Fruit fly (Drosophila melanogaster) whole organism, adult: ENCODE data around the gene CG11929.

Experiments used
- CG11617 ChIP-seq: fragments of 200-800 bp; sonication (Bioruptor generic); optimal IDR thresholded peaks from 2 replicates; lab custom pipeline; 2017; ENCODE audit warnings: mild to moderate bottlenecking, missing biosample characterization, missing genetic modification reagents, missing genetic modification characterization
- CG12768 ChIP-seq: fragments of 200-800 bp; sonication (Bioruptor generic); optimal IDR thresholded peaks from 2 replicates; lab custom pipeline; 2017; ENCODE audit warnings: missing biosample characterization, missing genetic modification characterization, mild to moderate bottlenecking, moderate library complexity, missing genetic modification reagents
- CG14711 ChIP-seq: fragments of 200-800 bp; sonication (Bioruptor generic); optimal IDR thresholded peaks from 2 replicates; lab custom pipeline; 2018; ENCODE audit warnings: missing biosample characterization, mild to moderate bottlenecking, missing genetic modification characterization, moderate library complexity
- CG1620 ChIP-seq: fragments of 200-800 bp; sonication (Bioruptor generic); optimal IDR thresholded peaks from 2 replicates; lab custom pipeline; 2016; ENCODE audit warnings: missing biosample characterization, missing genetic modification characterization
- CG33017 ChIP-seq: fragments of 200-800 bp; sonication (Bioruptor generic); optimal IDR thresholded peaks from 2 replicates; lab custom pipeline; 2018; ENCODE audit warnings: missing biosample characterization, mild to moderate bottlenecking, missing genetic modification characterization, moderate library complexity
- CG5204 ChIP-seq: fragments of 200-800 bp; sonication (Bioruptor generic); optimal IDR thresholded peaks from 2 replicates; lab custom pipeline; 2016; ENCODE audit warnings: missing biosample characterization, missing genetic modification characterization
- CG7045 ChIP-seq: fragments of 200-800 bp; sonication (Bioruptor generic); optimal IDR thresholded peaks from 2 replicates; lab custom pipeline; 2017; ENCODE audit warnings: missing biosample characterization, mild to moderate bottlenecking, missing genetic modification characterization
- CG7101 ChIP-seq: fragments of 200-800 bp; sonication (Bioruptor generic); optimal IDR thresholded peaks from 2 replicates; lab custom pipeline; 2018; ENCODE audit warnings: missing biosample characterization, mild to moderate bottlenecking, missing genetic modification characterization, moderate library complexity
- Clk ChIP-seq: fragments of 200-800 bp; sonication (Bioruptor generic); optimal IDR thresholded peaks from 2 replicates; lab custom pipeline; 2017; ENCODE audit warnings: missing biosample characterization, missing genetic modification characterization
- Crg-1 ChIP-seq: fragments of 200-800 bp; sonication (Bioruptor generic); optimal IDR thresholded peaks from 2 replicates; lab custom pipeline; 2016; ENCODE audit warnings: missing biosample characterization, missing genetic modification characterization
- Hr96 ChIP-seq: fragments of 200-800 bp; sonication (Bioruptor generic); optimal IDR thresholded peaks from 2 replicates; lab custom pipeline; 2016; ENCODE audit warnings: missing biosample characterization, missing genetic modification characterization
- Mnt ChIP-seq: fragments of 200-800 bp; sonication (Bioruptor generic); optimal IDR thresholded peaks from 2 replicates; lab custom pipeline; 2016; ENCODE audit warnings: missing biosample characterization, mild to moderate bottlenecking, missing genetic modification characterization
- bab1 ChIP-seq: fragments of 200-800 bp; sonication (Bioruptor generic); optimal IDR thresholded peaks from 3 replicates; lab custom pipeline; 2019; ENCODE audit warnings: missing biosample characterization, mild to moderate bottlenecking, missing genetic modification characterization, moderate library complexity
- cic ChIP-seq: fragments of 200-800 bp; sonication (Bioruptor generic); optimal IDR thresholded peaks from 2 replicates; lab custom pipeline; 2017; ENCODE audit warnings: missing biosample characterization, mild to moderate bottlenecking, missing genetic modification characterization, moderate library complexity
- cnc ChIP-seq, 2 experiments: fragments of >200 bp; optimal IDR thresholded peaks; 2 replicates each; lab custom pipeline; 2017
- kay ChIP-seq: fragments of 200-800 bp; sonication (Bioruptor generic); peaks from one replicate; lab custom pipeline; 2016; ENCODE audit warnings: missing biosample characterization, missing genetic modification characterization, borderline replicate concordance
- ovo ChIP-seq: fragments of 200-800 bp; sonication (Bioruptor generic); optimal IDR thresholded peaks from 2 replicates; lab custom pipeline; 2016; ENCODE audit warnings: missing biosample characterization, missing genetic modification characterization
- pad ChIP-seq: fragments of 200-800 bp; sonication (Bioruptor generic); optimal IDR thresholded peaks from 3 replicates; lab custom pipeline; 2017; ENCODE audit warnings: missing biosample characterization, missing genetic modification characterization, mild to moderate bottlenecking, moderate library complexity, missing genetic modification reagents
- tj ChIP-seq: fragments of 200-800 bp; sonication (Bioruptor generic); optimal IDR thresholded peaks from 3 replicates; lab custom pipeline; 2017; ENCODE audit warnings: missing biosample characterization, mild to moderate bottlenecking, missing genetic modification characterization, moderate library complexity
- toe ChIP-seq: fragments of 200-800 bp; sonication (Bioruptor generic); optimal IDR thresholded peaks from 2 replicates; lab custom pipeline; 2016; ENCODE audit warnings: missing biosample characterization, missing genetic modification characterization

CG11929 gene

dm6 chr2L:4698837-4699236 lies 16.4 kb downstream of the CG11929 start:
- TF ChIP-seq CG12768 (GFP tag; lab: Kevin White, UChicago), result no peak
- no peak for TF ChIP-seq cnc (optimal IDR thresholded peaks at IDR 0.05; lab: Kevin White, UChicago)
- TF ChIP-seq Hr96 (GFP tag; lab: Kevin White, UChicago), result no peak
- no peak for TF ChIP-seq tj (GFP tag; lab: Kevin White, UChicago)
- TF ChIP-seq CG1620 (GFP tag; lab: Kevin White, UChicago), result no peak
- TF ChIP-seq CG5204 (GFP tag; lab: Kevin White, UChicago), result no peak
- no peak for TF ChIP-seq CG11617 (GFP tag; lab: Kevin White, UChicago)
- no peak for TF ChIP-seq toe
- no peak for TF ChIP-seq pad (GFP tag; lab: Kevin White, UChicago)
- TF ChIP-seq Clk (GFP tag; lab: Kevin White, UChicago), result no peak
- TF ChIP-seq Mnt (GFP tag; lab: Kevin White, UChicago), result no peak
- no peak for TF ChIP-seq kay (GFP tag; lab: Kevin White, UChicago)
- no peak for TF ChIP-seq CG7101
- TF ChIP-seq Crg-1 (GFP tag; lab: Kevin White, UChicago), result no peak
- TF ChIP-seq CG7045 (GFP tag; lab: Kevin White, UChicago), result no peak
- TF ChIP-seq ovo (GFP tag; lab: Kevin White, UChicago), result no peak
- TF ChIP-seq bab1 (GFP tag; lab: Kevin White, UChicago), result no peak

- TF ChIP-seq Clk (GFP tag; lab: Kevin White, UChicago) (no peak), tj (GFP tag; lab: Kevin White, UChicago) (no peak), CG5204 (GFP tag; lab: Kevin White, UChicago) (no peak), Hr96 (GFP tag; lab: Kevin White, UChicago) (no peak), Crg-1 (GFP tag; lab: Kevin White, UChicago) (no peak), CG7045 (GFP tag; lab: Kevin White, UChicago) (no peak), CG12768 (GFP tag; lab: Kevin White, UChicago) (no peak), CG1620 (GFP tag; lab: Kevin White, UChicago) (no peak), cic (GFP tag; lab: Kevin White, UChicago) (no peak), CG11617 (GFP tag; lab: Kevin White, UChicago) (no peak), ovo (GFP tag; lab: Kevin White, UChicago) (no peak), bab1 (GFP tag; lab: Kevin White, UChicago) (no peak), CG7101 (no peak), cnc (optimal IDR thresholded peaks at IDR 0.05; lab: Kevin White, UChicago) (no peak), Mnt (GFP tag; lab: Kevin White, UChicago) (no peak), kay (GFP tag; lab: Kevin White, UChicago) (no peak), CG33017 (no peak), pad (GFP tag; lab: Kevin White, UChicago) (no peak), CG14711 (tag; lab: Kevin White, UChicago) (no peak), toe (no peak)
Measured at dm6 chr2L:4701385-4701784, 18.9 kb downstream of the CG11929 start, which contains the start of gene Taf12L. Gene Taf12L, minus strand, starts transcription at chr2L:4701485.

dm6 chr2L:4726021-4726420 lies 43.5 kb downstream of the CG11929 start:
- TF ChIP-seq bab1 (GFP tag; lab: Kevin White, UChicago), result no peak
- TF ChIP-seq Clk (GFP tag; lab: Kevin White, UChicago), result no peak
- TF ChIP-seq pad (GFP tag; lab: Kevin White, UChicago), result no peak
- no peak for TF ChIP-seq CG33017
- TF ChIP-seq Mnt (GFP tag; lab: Kevin White, UChicago), result no peak
- TF ChIP-seq CG5204 (GFP tag; lab: Kevin White, UChicago), result no peak
- no peak for TF ChIP-seq tj (GFP tag; lab: Kevin White, UChicago)
- TF ChIP-seq ovo (GFP tag; lab: Kevin White, UChicago), result no peak
- TF ChIP-seq Crg-1 (GFP tag; lab: Kevin White, UChicago), result no peak
- no peak for TF ChIP-seq CG7101
- no peak for TF ChIP-seq CG14711 (tag; lab: Kevin White, UChicago)
- TF ChIP-seq CG12768 (GFP tag; lab: Kevin White, UChicago), result no peak
- TF ChIP-seq CG7045 (GFP tag; lab: Kevin White, UChicago), result no peak
- TF ChIP-seq Hr96 (GFP tag; lab: Kevin White, UChicago), result no peak
- TF ChIP-seq cnc (optimal IDR thresholded peaks at IDR 0.05; lab: Kevin White, UChicago), result no peak
- TF ChIP-seq kay (GFP tag; lab: Kevin White, UChicago), result no peak

dm6 chr2L:4734358-4734757 lies 51.9 kb downstream of the CG11929 start, which contains the start of gene CG15631:
Gene CG15631, minus strand, starts transcription at chr2L:4734458.
- TF ChIP-seq CG7101 (no peak), CG5204 (GFP tag; lab: Kevin White, UChicago) (no peak), Mnt (GFP tag; lab: Kevin White, UChicago) (no peak), Hr96 (GFP tag; lab: Kevin White, UChicago) (no peak), pad (GFP tag; lab: Kevin White, UChicago) (no peak), toe (no peak), CG33017 (no peak), bab1 (GFP tag; lab: Kevin White, UChicago) (no peak), CG12768 (GFP tag; lab: Kevin White, UChicago) (no peak), cic (GFP tag; lab: Kevin White, UChicago) (no peak), CG7045 (GFP tag; lab: Kevin White, UChicago) (no peak), kay (GFP tag; lab: Kevin White, UChicago) (no peak), Crg-1 (GFP tag; lab: Kevin White, UChicago) (no peak)
